Worm (Caenorhabditis elegans) whole organism, L4 larva: ENCODE data around the gene tin-10.
A peak's percentile ranks its signal among the peaks of the same experiment; 100 is the strongest.

Source experiments
- F44E2.7 ChIP-seq: fragments of 200-800 bp; sonication (Bioruptor generic); IDR thresholded peaks from 2 replicates; pipeline ENCODE4 v2.1.2; 2022; ENCODE audit warnings: missing genetic modification characterization, missing compliant biosample characterization
- R02D3.7 ChIP-seq: fragments of 150-350 bp; sonication (generic microtip); optimal IDR thresholded peaks from 3 replicates; lab custom pipeline; 2014; ENCODE audit warnings: missing biosample characterization, missing genetic modification characterization
- T26A8.4 ChIP-seq: fragments of 200-800 bp; sonication (Bioruptor generic); IDR thresholded peaks from 2 replicates; pipeline ENCODE4 v1.3.6; 2022; ENCODE audit warnings: missing genetic modification characterization, missing compliant biosample characterization
- Y5F2A.4 ChIP-seq: fragments of 200-800 bp; sonication (Bioruptor generic); optimal IDR thresholded peaks from 2 replicates; lab custom pipeline; 2018; ENCODE audit warnings: mild to moderate bottlenecking, missing genetic modification characterization, missing compliant biosample characterization
- ZK337.2 ChIP-seq: fragments of 200-800 bp; sonication (Bioruptor generic); IDR thresholded peaks from 2 replicates; pipeline ENCODE4 v1.3.6; 2022; ENCODE audit warnings: missing genetic modification reagents, missing genetic modification characterization, missing compliant biosample characterization
- aha-1 ChIP-seq: fragments of 150-350 bp; peaks from one replicate; lab custom pipeline; 2014; ENCODE audit warnings: missing biosample characterization, missing genetic modification characterization
- arid-1 ChIP-seq: fragments of 200-800 bp; sonication (Bioruptor generic); conservative IDR thresholded peaks from 2 replicates; pipeline ENCODE4 v1.3.6; 2022; ENCODE audit warnings: missing genetic modification reagents, missing genetic modification characterization, missing compliant biosample characterization
- ceh-28 ChIP-seq: fragments of 150-350 bp; optimal IDR thresholded peaks from 2 replicates; lab custom pipeline; 2014; ENCODE audit warnings: missing biosample characterization, missing genetic modification reagents, missing genetic modification characterization
- ceh-44 ChIP-seq: fragments of 200-800 bp; sonication (Bioruptor generic); IDR thresholded peaks from 2 replicates; pipeline ENCODE4 v1.3.6; 2022; ENCODE audit warnings: missing genetic modification reagents, missing genetic modification characterization, missing compliant biosample characterization
- ctbp-1 ChIP-seq: fragments of 200-800 bp; sonication (Bioruptor generic); IDR thresholded peaks from 2 replicates; pipeline ENCODE4 v1.3.6; 2022; ENCODE audit warnings: missing genetic modification reagents, missing genetic modification characterization, missing compliant biosample characterization
- daf-12 ChIP-seq: fragments of 150-350 bp; optimal IDR thresholded peaks from 2 replicates; lab custom pipeline; 2014; ENCODE audit warnings: missing biosample characterization, missing genetic modification reagents, missing genetic modification characterization
- dmd-6 ChIP-seq: fragments of 200-800 bp; sonication (Bioruptor generic); IDR thresholded peaks from 2 replicates; pipeline ENCODE4 v1.3.6; 2022; ENCODE audit warnings: missing genetic modification reagents, missing genetic modification characterization, missing compliant biosample characterization
- dmd-8 ChIP-seq: fragments of 200-800 bp; sonication (Bioruptor generic); IDR thresholded peaks from 2 replicates; pipeline ENCODE4 v1.3.6; 2022; ENCODE audit warnings: missing genetic modification characterization, missing compliant biosample characterization
- hif-1 ChIP-seq, 2 experiments: sonication (generic microtip); optimal IDR thresholded peaks; 2 replicates each; lab custom pipeline; 2016 to 2017; ENCODE audit warnings: missing compliant biosample characterization in 2 of 2, missing genetic modification characterization in 2 of 2, missing genetic modification reagents in 2 of 2, missing genotype in 2 of 2, mild to moderate bottlenecking in 1 of 2
- hlh-11 ChIP-seq: fragments of 200-800 bp; sonication (Bioruptor generic); optimal IDR thresholded peaks from 2 replicates; lab custom pipeline; 2018; ENCODE audit warnings: mild to moderate bottlenecking, missing genetic modification characterization, missing compliant biosample characterization
- hlh-30 ChIP-seq: sonication (generic microtip); optimal IDR thresholded peaks from 2 replicates; lab custom pipeline; 2017; ENCODE audit warnings: antibody characterized with exemption, mild to moderate bottlenecking, missing genetic modification characterization, missing compliant biosample characterization; ENCODE audit not compliant: insufficient read depth
- hmg-1.1 ChIP-seq: fragments of 200-800 bp; sonication (Bioruptor generic); IDR thresholded peaks from 2 replicates; pipeline ENCODE4 v1.3.6; 2022; ENCODE audit warnings: missing genetic modification reagents, missing genetic modification characterization, missing compliant biosample characterization
- lin-38 ChIP-seq: fragments of 200-800 bp; sonication (Bioruptor generic); IDR thresholded peaks from 2 replicates; pipeline ENCODE4 v1.3.6; 2022; ENCODE audit warnings: missing genetic modification reagents, missing genetic modification characterization, missing compliant biosample characterization
- lsy-2 ChIP-seq, 2 experiments: fragments of 150-350 bp in 1 of 2; sonication (generic microtip) in 1 of 2; optimal IDR thresholded peaks; 2 replicates each; lab custom pipeline; 2014 to 2017; ENCODE audit warnings: missing biosample characterization in 2 of 2, missing genetic modification characterization in 2 of 2
- mep-1 ChIP-seq: fragments of 150-350 bp; sonication (generic microtip); optimal IDR thresholded peaks from 3 replicates; lab custom pipeline; 2014; ENCODE audit warnings: missing biosample characterization, missing genetic modification characterization
- mes-2 ChIP-seq: sonication (generic microtip); optimal IDR thresholded peaks from 2 replicates; lab custom pipeline; 2016; ENCODE audit warnings: missing genotype, mild to moderate bottlenecking, missing genetic modification characterization, missing compliant biosample characterization; ENCODE audit not compliant: poor library complexity, severe bottlenecking
- nhr-10 ChIP-seq: fragments of 150-350 bp; optimal IDR thresholded peaks from 2 replicates; lab custom pipeline; 2014; ENCODE audit warnings: missing biosample characterization, missing genetic modification characterization
- nhr-25 ChIP-seq: sonication (generic microtip); optimal IDR thresholded peaks from 2 replicates; lab custom pipeline; 2017; ENCODE audit warnings: missing genetic modification characterization, mild to moderate bottlenecking, missing compliant biosample characterization, antibody characterized with exemption, moderate library complexity, borderline replicate concordance; ENCODE audit not compliant: insufficient read depth
- nhr-28 ChIP-seq: fragments of 150-350 bp; optimal IDR thresholded peaks from 2 replicates; lab custom pipeline; 2014; ENCODE audit warnings: missing biosample characterization, missing genetic modification characterization
- nhr-42 ChIP-seq: fragments of 200-800 bp; sonication (Bioruptor generic); IDR thresholded peaks from 2 replicates; pipeline ENCODE4 v1.3.6; 2022; ENCODE audit warnings: missing genetic modification characterization, missing compliant biosample characterization
- pha-4 ChIP-seq, 2 experiments: fragments of 150-350 bp in 1 of 2; fragments of 200-800 bp in 1 of 2; sonication (Bioruptor generic) in 1 of 2; IDR thresholded peaks in 1 of 2; optimal IDR thresholded peaks in 1 of 2; 2 replicates each; pipeline versions ENCODE4 v1.3.6 to Lab custom; 2014 to 2022; ENCODE audit warnings: missing genetic modification characterization in 2 of 2, missing genetic modification reagents in 2 of 2, missing biosample characterization in 1 of 2, missing compliant biosample characterization in 1 of 2
- set-16 ChIP-seq: fragments of 200-800 bp; sonication (Bioruptor generic); IDR thresholded peaks from 2 replicates; pipeline ENCODE4 v1.3.6; 2022; ENCODE audit warnings: missing genetic modification reagents, missing genetic modification characterization, missing compliant biosample characterization
- tra-1 ChIP-seq: fragments of 200-800 bp; sonication (Bioruptor generic); IDR thresholded peaks from 2 replicates; pipeline ENCODE4 v1.3.6; 2022; ENCODE audit warnings: missing genetic modification reagents, missing genetic modification characterization, missing compliant biosample characterization
- zip-2 ChIP-seq: fragments of 150-350 bp; optimal IDR thresholded peaks from 2 replicates; lab custom pipeline; 2014; ENCODE audit warnings: missing biosample characterization, missing genetic modification characterization

tin-10 gene

DNA sequence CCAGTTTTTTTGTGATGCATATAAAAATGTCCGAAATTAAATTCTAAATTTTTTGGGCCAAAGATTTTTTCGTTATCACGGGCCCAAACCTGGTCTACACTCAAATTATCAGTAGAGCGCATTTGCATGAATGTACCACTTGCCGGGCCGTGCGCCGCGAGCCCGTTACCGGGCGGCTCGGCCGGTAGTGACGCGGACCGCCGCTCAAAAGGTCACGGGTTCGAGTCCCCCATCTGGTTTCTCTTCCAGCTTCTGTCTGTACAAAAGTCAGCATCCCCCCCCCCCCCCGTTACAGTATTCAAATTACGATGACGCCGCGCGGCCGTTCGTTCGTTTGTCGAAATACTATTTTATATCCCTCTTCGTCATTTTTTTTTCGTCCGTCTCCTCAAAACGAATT lies 25.3 kb downstream of the tin-10 start:
- TF ChIP-seq zip-2 (tag; lab: Kevin White, UChicago): no peak
- TF ChIP-seq set-16 (GFP tag; lab: Robert Waterston, UW): peak; percentile 90
- TF ChIP-seq hif-1 (tag; optimal IDR thresholded peaks at IDR 0.05; lab: Kevin White, UChicago): no peak
- TF ChIP-seq Y5F2A.4: no peak
- TF ChIP-seq lin-38 (GFP tag; lab: Robert Waterston, UW): peak; percentile 49
- TF ChIP-seq ceh-28 (tag; lab: Kevin White, UChicago): no peak
- no peak for TF ChIP-seq arid-1 (GFP tag; lab: Robert Waterston, UW)

DNA sequence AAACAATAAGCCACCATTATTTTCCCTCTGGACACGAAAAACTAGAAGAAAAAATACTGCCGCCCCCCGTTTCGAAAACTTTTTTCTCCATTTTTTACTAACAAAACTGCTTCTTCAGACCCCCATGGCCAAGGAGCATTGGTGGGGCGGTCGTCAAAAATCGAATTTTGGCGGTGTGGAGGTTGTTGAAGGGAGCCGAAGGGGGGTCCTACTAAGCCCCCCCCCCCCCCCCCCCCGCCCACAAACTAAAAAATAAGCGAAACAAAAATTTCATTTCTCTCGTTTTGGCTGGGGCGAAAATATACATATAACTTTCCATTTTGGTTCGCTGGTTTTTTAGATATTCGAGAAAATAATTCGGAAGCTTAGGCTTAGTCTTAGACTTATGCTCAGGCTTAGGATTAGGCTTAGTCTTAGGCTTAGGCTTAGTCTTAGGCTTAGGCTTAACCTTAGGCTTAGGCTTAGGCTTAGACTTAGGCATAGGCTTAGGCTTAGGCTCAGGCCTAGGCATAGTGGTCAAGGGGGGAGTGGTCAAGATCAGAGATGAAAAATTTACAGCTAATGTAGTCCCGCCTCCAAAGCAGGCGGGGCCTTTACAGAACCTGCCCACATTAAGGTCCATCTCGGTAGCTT lies 27.9 kb downstream of the tin-10 start:
- peak; percentile 87 for TF ChIP-seq aha-1 (tag; lab: Kevin White, UChicago)
- peak; percentile 85 for TF ChIP-seq set-16 (GFP tag; lab: Robert Waterston, UW)
- TF ChIP-seq pha-4 (GFP tag; IDR thresholded peaks at IDR 0.05; lab: Robert Waterston, UW): peak; percentile 33; the same call in 1 of the 2 replicates
- no peak for TF ChIP-seq pha-4 (tag; optimal IDR thresholded peaks at IDR 0.05; lab: Kevin White, UChicago)
- TF ChIP-seq nhr-25 (tag; lab: Kevin White, UChicago): no peak

DNA sequence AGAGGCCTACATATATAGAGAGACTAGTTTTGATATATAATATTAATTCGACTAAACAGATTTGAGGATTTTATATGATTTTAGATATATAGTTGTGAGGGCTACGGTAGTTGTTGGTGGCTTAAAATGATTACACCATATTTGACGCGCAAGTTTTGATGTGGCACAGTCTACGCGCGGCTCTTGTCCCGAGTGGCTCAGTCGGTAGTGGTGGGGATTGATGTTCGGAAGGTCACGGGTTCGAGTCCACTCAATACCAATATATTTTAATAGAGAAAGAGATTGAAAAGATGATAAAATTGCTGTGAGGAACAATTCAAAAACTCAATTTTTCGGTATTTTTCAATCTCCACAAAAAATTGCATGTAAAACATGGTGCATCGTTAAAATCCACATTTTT lies 29.8 kb downstream of the tin-10 start:
- TF ChIP-seq ZK337.2 (GFP tag; lab: Robert Waterston, UW) (no peak), R02D3.7 (no peak), mep-1 (tag; lab: Kevin White, UChicago) (no peak), F44E2.7 (GFP tag; lab: Robert Waterston, UW) (no peak)

DNA sequence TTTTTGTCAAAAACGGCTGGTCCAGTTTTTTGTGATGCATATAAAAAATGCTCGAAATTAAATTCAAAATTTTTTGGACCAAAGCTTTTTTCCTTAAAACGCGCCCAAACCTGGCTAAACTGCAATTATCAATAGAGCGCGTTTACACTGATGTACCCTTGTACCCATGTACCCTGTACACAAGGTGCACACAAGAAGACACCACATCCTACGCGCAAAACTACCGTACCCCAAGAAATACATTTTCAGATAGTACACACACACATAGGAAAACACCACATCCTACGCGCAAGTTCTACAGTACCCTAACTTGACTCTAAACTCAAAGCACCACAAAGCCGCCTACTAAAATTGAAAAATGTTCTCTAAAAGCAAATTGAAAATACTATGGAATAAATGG lies 31.3 kb downstream of the tin-10 start:
- TF ChIP-seq lin-38 (GFP tag; lab: Robert Waterston, UW) (peak; percentile 61), lsy-2 (tag; optimal IDR thresholded peaks at IDR 0.05; lab: Kevin White, UChicago) (peak in 1 of 2 experiments; percentile 5), zip-2 (tag; lab: Kevin White, UChicago) (no peak)

DNA sequence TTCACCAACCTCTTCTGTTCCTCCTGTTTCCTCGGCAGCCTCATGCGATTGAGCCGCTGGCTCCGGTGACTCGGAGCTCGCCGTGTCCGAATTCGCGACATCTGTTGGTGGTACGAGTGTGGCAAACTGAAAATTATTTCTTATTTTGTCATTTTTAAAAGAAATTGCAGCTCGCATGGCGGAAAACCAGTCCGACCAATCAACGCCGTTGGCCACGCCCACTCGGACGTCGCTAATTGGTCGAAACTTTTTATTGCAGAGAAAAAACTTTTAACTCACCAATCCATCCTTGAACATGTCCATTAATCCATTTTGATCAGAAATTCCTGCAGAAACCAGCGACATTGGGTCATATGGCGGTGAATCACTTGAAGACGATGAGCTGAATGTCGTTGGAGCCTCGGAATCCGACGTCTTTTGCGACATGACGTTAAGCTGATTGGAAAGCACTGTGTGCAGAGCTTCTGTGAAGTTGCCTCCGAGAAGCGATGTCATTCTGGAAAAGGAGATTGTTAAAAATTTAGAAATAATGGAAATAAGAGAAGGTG lies 32.3 kb downstream of the tin-10 start, which contains the start of gene bed-2:
TSS of gene bed-2 (minus strand) at position 498 of the 548 bp plus-strand sequence.
- TF ChIP-seq aha-1 (tag; lab: Kevin White, UChicago): peak; percentile 61
- no peak for TF ChIP-seq lsy-2 (tag; optimal IDR thresholded peaks at IDR 0.05; lab: Kevin White, UChicago)

DNA sequence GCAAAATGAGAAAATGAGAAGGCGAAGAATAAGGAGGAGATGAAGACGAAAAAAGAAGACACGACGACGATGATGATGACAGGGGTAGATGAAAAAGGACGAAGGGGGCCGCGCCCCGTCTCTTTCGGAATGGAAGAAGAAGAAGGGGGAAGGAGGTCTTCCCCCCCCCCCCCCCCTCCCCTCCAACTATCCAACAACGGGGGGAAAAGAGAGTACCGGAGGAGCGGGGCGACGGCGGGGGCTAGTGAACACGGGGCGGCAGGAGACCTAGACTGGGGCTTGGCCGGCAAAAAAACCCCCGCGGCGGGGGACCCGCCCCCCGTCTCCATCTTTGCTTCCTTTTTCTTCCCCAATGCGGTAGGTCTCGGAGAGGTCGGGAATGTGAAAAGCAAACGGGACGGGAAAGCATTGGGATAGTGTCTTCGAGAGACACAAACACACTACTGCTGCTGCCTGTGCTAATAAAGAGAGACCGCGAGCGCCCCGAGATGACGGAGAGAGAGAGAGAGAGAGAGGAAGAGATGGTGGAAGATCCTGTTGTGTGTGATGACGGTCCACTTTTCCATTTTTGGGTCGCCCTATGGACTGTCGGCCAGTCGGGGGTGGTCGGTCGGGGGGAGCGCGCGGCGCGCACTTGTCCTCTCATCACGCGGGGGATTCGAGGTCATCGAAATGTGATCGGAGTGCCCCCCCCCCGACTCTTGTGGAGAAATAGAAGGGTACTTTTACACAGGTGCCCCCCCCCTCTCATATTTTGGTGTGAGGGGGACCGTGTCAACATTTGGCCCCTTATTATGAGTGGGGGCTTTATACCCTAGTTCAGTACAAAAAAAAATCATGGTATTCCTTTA lies 34.8 kb downstream of the tin-10 start:
- TF ChIP-seq nhr-10 (tag; lab: Kevin White, UChicago) (no peak), T26A8.4 (GFP tag; lab: Robert Waterston, UW) (no peak), nhr-25 (tag; lab: Kevin White, UChicago) (peak; percentile 61), daf-12 (tag; lab: Kevin White, UChicago) (no peak), nhr-42 (GFP tag; lab: Robert Waterston, UW) (no peak), dmd-6 (GFP tag; lab: Robert Waterston, UW) (0 out of 2 replicates have a peak, but pooled peaks have one; percentile 13), aha-1 (tag; lab: Kevin White, UChicago) (peak; percentile 80), hlh-11 (tag; lab: Kevin White, UChicago) (peak; percentile 9), tra-1 (GFP tag; lab: Robert Waterston, UW) (0 out of 2 replicates have a peak, but pooled peaks have one; percentile 22), hlh-30 (tag; lab: Kevin White, UChicago) (peak; percentile 51), nhr-28 (tag; lab: Kevin White, UChicago) (peak; percentile 9), pha-4 (GFP tag; IDR thresholded peaks at IDR 0.05; lab: Robert Waterston, UW) (peak; percentile 87; the same call in 1 of the 2 replicates), pha-4 (tag; optimal IDR thresholded peaks at IDR 0.05; lab: Kevin White, UChicago) (no peak), lin-38 (GFP tag; lab: Robert Waterston, UW) (peak; percentile 26), hmg-1.1 (peak; percentile 62), ceh-44 (GFP tag; lab: Robert Waterston, UW) (0 out of 2 replicates have a peak, but pooled peaks have one; percentile 12), lsy-2 (tag; optimal IDR thresholded peaks at IDR 0.05; lab: Kevin White, UChicago) (peak in 1 of 2 experiments; percentile 7), set-16 (GFP tag; lab: Robert Waterston, UW) (peak; percentile 98), dmd-8 (GFP tag; lab: Robert Waterston, UW) (no peak), mes-2 (tag; lab: Kevin White, UChicago) (peak; percentile 27), ctbp-1 (GFP tag; lab: Robert Waterston, UW) (0 out of 2 replicates have a peak, but pooled peaks have one; percentile 26)
